Fruit fly (Drosophila melanogaster) whole organism, pupa: ENCODE measurements around the gene Men-b.

Source experiments
- CG10348 ChIP-seq: fragments of 200-800 bp; sonication (Bioruptor generic); IDR thresholded peaks from 2 replicates; pipeline ENCODE4 v1.3.6; 2022; ENCODE audit warnings: missing biosample characterization, missing genetic modification characterization
- CG12605 ChIP-seq: fragments of 200-800 bp; sonication (Bioruptor generic); IDR thresholded peaks from 2 replicates; pipeline ENCODE4 v1.3.6; 2022; ENCODE audit warnings: missing biosample characterization, missing genetic modification characterization
- CG13204 ChIP-seq: fragments of 200-800 bp; sonication (Bioruptor generic); optimal IDR thresholded peaks from 2 replicates; lab custom pipeline; 2018; ENCODE audit warnings: missing biosample characterization, mild to moderate bottlenecking, missing genetic modification characterization, moderate library complexity
- CG14655 ChIP-seq: fragments of 200-800 bp; sonication (Bioruptor generic); optimal IDR thresholded peaks from 3 replicates; lab custom pipeline; 2017; ENCODE audit warnings: mild to moderate bottlenecking, missing biosample characterization, missing genetic modification reagents, missing genetic modification characterization
- CG15710 ChIP-seq: fragments of 200-800 bp; sonication (Bioruptor generic); optimal IDR thresholded peaks from 2 replicates; lab custom pipeline; 2018; ENCODE audit warnings: missing biosample characterization, mild to moderate bottlenecking, missing genetic modification characterization, moderate library complexity
- CG17806 ChIP-seq: fragments of 200-800 bp; sonication (Bioruptor generic); optimal IDR thresholded peaks from 2 replicates; lab custom pipeline; 2018; ENCODE audit warnings: missing biosample characterization, mild to moderate bottlenecking, missing genetic modification characterization, moderate library complexity
- CG32121 ChIP-seq: fragments of 200-800 bp; sonication (Bioruptor generic); IDR thresholded peaks from 2 replicates; pipeline ENCODE4 v1.3.6; 2022; ENCODE audit warnings: missing biosample characterization, missing genetic modification characterization
- CG34367 ChIP-seq: fragments of 200-800 bp; sonication (Bioruptor generic); optimal IDR thresholded peaks from 2 replicates; lab custom pipeline; 2018; ENCODE audit warnings: missing biosample characterization, mild to moderate bottlenecking, missing genetic modification characterization
- CG4496 ChIP-seq: fragments of 200-800 bp; sonication (Bioruptor generic); IDR thresholded peaks from 3 replicates; pipeline ENCODE4 v1.3.6; 2022; ENCODE audit warnings: missing biosample characterization, missing genetic modification characterization
- CG8159 ChIP-seq: fragments of 200-800 bp; sonication (Bioruptor generic); optimal IDR thresholded peaks from 3 replicates; lab custom pipeline; 2018; ENCODE audit warnings: missing biosample characterization, mild to moderate bottlenecking, missing genetic modification characterization, moderate library complexity
- CG8301 ChIP-seq: fragments of 200-800 bp; sonication (Bioruptor generic); optimal IDR thresholded peaks from 2 replicates; lab custom pipeline; 2018; ENCODE audit warnings: missing biosample characterization, mild to moderate bottlenecking, missing genetic modification characterization
- CG9948 ChIP-seq: fragments of 200-800 bp; sonication (Bioruptor generic); optimal IDR thresholded peaks from 2 replicates; lab custom pipeline; 2018; ENCODE audit warnings: missing biosample characterization, mild to moderate bottlenecking, missing genetic modification characterization, moderate library complexity
- D1 ChIP-seq: fragments of 200-800 bp; sonication (Bioruptor generic); optimal IDR thresholded peaks from 2 replicates; lab custom pipeline; 2018; ENCODE audit warnings: missing biosample characterization, mild to moderate bottlenecking, missing genetic modification characterization, moderate library complexity
- EcR ChIP-seq: fragments of 200-800 bp; sonication (Bioruptor generic); optimal IDR thresholded peaks from 3 replicates; lab custom pipeline; 2019; ENCODE audit warnings: missing biosample characterization, missing genetic modification characterization, mild to moderate bottlenecking, moderate library complexity, missing genetic modification reagents
- Ets98B ChIP-seq: fragments of 200-800 bp; sonication (Bioruptor generic); IDR thresholded peaks from 2 replicates; pipeline ENCODE4 v1.3.6; 2022; ENCODE audit warnings: missing biosample characterization, missing genetic modification characterization
- Pif1A ChIP-seq: fragments of 200-800 bp; sonication (Bioruptor generic); optimal IDR thresholded peaks from 3 replicates; lab custom pipeline; 2016; ENCODE audit warnings: missing biosample characterization, missing genetic modification characterization
- Pif1B ChIP-seq: fragments of 200-800 bp; sonication (Bioruptor generic); optimal IDR thresholded peaks from 3 replicates; lab custom pipeline; 2016; ENCODE audit warnings: missing biosample characterization, missing genetic modification characterization
- Snoo ChIP-seq: fragments of 200-800 bp; sonication (Bioruptor generic); optimal IDR thresholded peaks from 3 replicates; lab custom pipeline; 2017; ENCODE audit warnings: missing biosample characterization, mild to moderate bottlenecking, missing genetic modification characterization, inconsistent platforms
- fd96Ca ChIP-seq: fragments of 200-800 bp; sonication (Bioruptor generic); IDR thresholded peaks from 3 replicates; pipeline ENCODE4 v1.3.6; 2022; ENCODE audit warnings: missing biosample characterization, missing genetic modification characterization
- gl ChIP-seq: fragments of 200-800 bp; sonication (Bioruptor generic); optimal IDR thresholded peaks from 2 replicates; lab custom pipeline; 2018; ENCODE audit warnings: missing biosample characterization, mild to moderate bottlenecking, missing genetic modification characterization
- rn ChIP-seq: fragments of 200-800 bp; sonication (Bioruptor generic); IDR thresholded peaks from 2 replicates; pipeline ENCODE4 v1.3.6; 2022; ENCODE audit warnings: missing biosample characterization, missing genetic modification characterization

The Men-b gene

dm6 chr3R:27151516-27151823 is at the start of gene Men-b:
Men-b (plus strand) TSS chr3R:27151662.
- peak; percentile 45; the same call in 2 of the 3 replicates for TF ChIP-seq CG4496 (GFP tag; lab: Robert Waterston, UW)
- no peak for TF ChIP-seq Snoo (tag; lab: Kevin White, UChicago)

dm6 chr3R:27105439-27105838 is 46.0 kb upstream of the Men-b start:
- TF ChIP-seq fd96Ca (GFP tag; lab: Robert Waterston, UW): no peak
- TF ChIP-seq, all 21 proteins: peak for 0

dm6 chr3R:27106134-27106694 is 45.2 kb upstream of the Men-b start, which contains the start of gene CAH9:
CAH9 (minus strand) TSS chr3R:27106184.
- no peak for TF ChIP-seq Ets98B (GFP tag; lab: Robert Waterston, UW)
- no peak for TF ChIP-seq CG34367 (tag; lab: Kevin White, UChicago)
- TF ChIP-seq Pif1A (GFP tag; lab: Kevin White, UChicago): no peak
- TF ChIP-seq fd96Ca (GFP tag; lab: Robert Waterston, UW): no peak
- no peak for TF ChIP-seq CG13204 (GFP tag; lab: Kevin White, UChicago)

- TF ChIP-seq CG8159 (tag; lab: Kevin White, UChicago): no peak
- no peak for TF ChIP-seq Snoo (tag; lab: Kevin White, UChicago)
- TF ChIP-seq CG12605 (GFP tag; lab: Robert Waterston, UW): no peak
- TF ChIP-seq fd96Ca (GFP tag; lab: Robert Waterston, UW): no peak
- TF ChIP-seq CG9948: no peak
- no peak for TF ChIP-seq D1 (tag; lab: Kevin White, UChicago)
- TF ChIP-seq gl (tag; lab: Kevin White, UChicago): no peak
- no peak for TF ChIP-seq Ets98B (GFP tag; lab: Robert Waterston, UW)
- TF ChIP-seq CG13204 (GFP tag; lab: Kevin White, UChicago): no peak
These were observed 43.4 kb upstream of the Men-b start for dm6 chr3R:27108111-27108510.

dm6 chr3R:27109458-27109857 is 42.0 kb upstream of the Men-b start:
- TF ChIP-seq CG15710 (tag; lab: Kevin White, UChicago) (no peak), gl (tag; lab: Kevin White, UChicago) (no peak), CG10348 (no peak), CG17806 (no peak), Snoo (tag; lab: Kevin White, UChicago) (no peak), D1 (tag; lab: Kevin White, UChicago) (no peak), rn (GFP tag; lab: Robert Waterston, UW) (no peak), Pif1A (GFP tag; lab: Kevin White, UChicago) (no peak), CG8301 (no peak), Ets98B (GFP tag; lab: Robert Waterston, UW) (no peak), CG14655 (no peak), CG9948 (no peak), CG34367 (tag; lab: Kevin White, UChicago) (no peak), CG12605 (GFP tag; lab: Robert Waterston, UW) (no peak), CG32121 (GFP tag; lab: Robert Waterston, UW) (no peak), Pif1B (GFP tag; lab: Kevin White, UChicago) (no peak)

- TF ChIP-seq CG34367 (tag; lab: Kevin White, UChicago) (peak; percentile 76), fd96Ca (GFP tag; lab: Robert Waterston, UW) (peak; percentile 96), CG14655 (no peak), CG8301 (peak; percentile 78), CG10348 (peak; percentile 53), CG13204 (GFP tag; lab: Kevin White, UChicago) (no peak), CG4496 (GFP tag; lab: Robert Waterston, UW) (peak; percentile 94), EcR (GFP tag; lab: Kevin White, UChicago) (peak; percentile 83), CG8159 (tag; lab: Kevin White, UChicago) (no peak), rn (GFP tag; lab: Robert Waterston, UW) (peak; percentile 72; the same call in 1 of the 2 replicates), Pif1B (GFP tag; lab: Kevin White, UChicago) (no peak), CG17806 (peak; percentile 80), D1 (tag; lab: Kevin White, UChicago) (no peak), CG32121 (GFP tag; lab: Robert Waterston, UW) (peak; percentile 89), CG9948 (peak; percentile 79), Ets98B (GFP tag; lab: Robert Waterston, UW) (peak; percentile 90), CG15710 (tag; lab: Kevin White, UChicago) (peak; percentile 84), Pif1A (GFP tag; lab: Kevin White, UChicago) (no peak), gl (tag; lab: Kevin White, UChicago) (peak; percentile 54), CG12605 (GFP tag; lab: Robert Waterston, UW) (peak; percentile 70), Snoo (tag; lab: Kevin White, UChicago) (peak; percentile 88)
These were observed 39.5 kb upstream of the Men-b start, which contains the start of the genes gb and CG5815 for dm6 chr3R:27111784-27112602. gb (minus strand) TSS chr3R:27112270. CG5815 (plus strand) TSS chr3R:27112566.
